Fruit fly (Drosophila melanogaster): Measurements from ENCODE around the gene Dhpr.

DNA sequence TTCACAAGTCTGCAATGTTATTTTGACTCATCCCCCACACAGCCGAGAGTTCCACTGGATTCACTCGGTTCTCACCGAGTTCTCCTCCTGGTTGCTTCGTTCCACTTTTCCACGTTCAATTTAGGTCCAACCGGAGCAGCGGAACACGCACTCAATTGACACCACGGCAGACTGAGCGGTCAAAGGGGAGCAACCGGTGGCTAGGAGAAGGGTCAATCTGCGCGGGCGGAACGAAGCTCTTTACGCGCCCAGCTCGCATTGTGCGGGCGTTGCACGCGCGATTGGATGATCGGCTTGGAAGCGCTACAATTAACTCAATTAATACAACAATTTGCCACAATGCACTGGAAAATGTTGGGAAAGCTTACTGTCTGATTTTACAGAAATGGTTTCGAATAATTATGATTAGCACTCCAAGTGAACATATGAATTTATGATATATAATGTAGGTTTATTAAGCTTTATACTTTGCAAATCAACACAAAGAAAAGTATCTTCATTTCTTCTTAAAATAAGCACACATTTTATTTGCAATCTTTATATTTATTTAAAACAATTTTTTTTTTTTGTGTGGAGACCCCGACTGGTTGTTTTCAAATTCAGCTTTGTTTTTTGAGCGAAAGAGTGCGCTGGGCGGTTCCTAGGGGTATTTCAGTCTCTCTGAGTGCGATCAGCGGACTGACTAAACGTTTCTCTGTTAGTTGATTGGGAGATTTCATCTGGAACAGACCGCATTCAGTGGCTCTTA lies 41.8 kb upstream of the Dhpr start, which contains the start of gene CG32032:
- TF ChIP-seq CG8478 (optimal IDR thresholded peaks at IDR 0.05) (no peak), CTCF (optimal IDR thresholded peaks at IDR 0.05) (no peak)
